Fruit fly (Drosophila melanogaster) whole organism, embryonic: ENCODE measurements around the gene Cralbp.
A peak's percentile ranks its signal among the peaks of the same experiment; 100 is the strongest.

Experiments
- CG10147 ChIP-seq: fragments of 200-800 bp; sonication (Bioruptor generic); optimal IDR thresholded peaks from 2 replicates; lab custom pipeline; 2019; ENCODE audit warnings: missing biosample characterization, mild to moderate bottlenecking, missing genetic modification characterization, moderate library complexity
- CG10462 ChIP-seq: fragments of 200-800 bp; sonication (Bioruptor generic); optimal IDR thresholded peaks from 2 replicates; lab custom pipeline; 2016; ENCODE audit warnings: missing biosample characterization, missing genetic modification characterization
- CG11085 ChIP-seq: fragments of 200-800 bp; sonication (Bioruptor generic); IDR thresholded peaks from 2 replicates; pipeline ENCODE4 v1.3.6; 2022; ENCODE audit warnings: missing biosample characterization, missing genetic modification characterization
- CG12071 ChIP-seq: fragments of 200-800 bp; sonication (Bioruptor generic); optimal IDR thresholded peaks from 3 replicates; lab custom pipeline; 2018; ENCODE audit warnings: missing biosample characterization, mild to moderate bottlenecking, missing genetic modification characterization
- CG12236 ChIP-seq: fragments of 200-800 bp; sonication (Bioruptor generic); optimal IDR thresholded peaks from 2 replicates; lab custom pipeline; 2016; ENCODE audit warnings: missing biosample characterization, missing genetic modification characterization
- CG1233 ChIP-seq: fragments of 200-800 bp; sonication (Bioruptor generic); optimal IDR thresholded peaks from 4 replicates; lab custom pipeline; 2018; ENCODE audit warnings: missing biosample characterization, mild to moderate bottlenecking, missing genetic modification characterization
- CG13624 ChIP-seq: fragments of 200-800 bp; sonication (Bioruptor generic); optimal IDR thresholded peaks from 2 replicates; lab custom pipeline; 2016; ENCODE audit warnings: missing biosample characterization, missing genetic modification characterization
- CG13894 ChIP-seq: fragments of 200-800 bp; sonication (Bioruptor generic); optimal IDR thresholded peaks from 3 replicates; lab custom pipeline; 2018; ENCODE audit warnings: missing biosample characterization, mild to moderate bottlenecking, missing genetic modification characterization, moderate library complexity
- CG15073 ChIP-seq: fragments of 200-800 bp; sonication (Bioruptor generic); optimal IDR thresholded peaks from 2 replicates; lab custom pipeline; 2016; ENCODE audit warnings: missing biosample characterization, missing genetic modification characterization
- CG16813 ChIP-seq: fragments of 200-800 bp; sonication (Bioruptor generic); IDR thresholded peaks from 3 replicates; pipeline ENCODE4 v1.3.6; 2022; ENCODE audit warnings: missing biosample characterization, missing genetic modification characterization; ENCODE audit not compliant: partially characterized antibody
- CG17829 ChIP-seq: fragments of 200-800 bp; optimal IDR thresholded peaks from 2 replicates; lab custom pipeline; 2019; ENCODE audit warnings: missing biosample characterization, mild to moderate bottlenecking, missing genetic modification characterization, moderate library complexity
- CG2678 ChIP-seq: fragments of 200-800 bp; sonication (Bioruptor generic); optimal IDR thresholded peaks from 3 replicates; lab custom pipeline; 2019; ENCODE audit warnings: missing biosample characterization, mild to moderate bottlenecking, missing genetic modification characterization, moderate library complexity
- CG32767 ChIP-seq: fragments of 200-800 bp; sonication (Bioruptor generic); IDR thresholded peaks from 2 replicates; pipeline ENCODE4 v1.3.6; 2022; ENCODE audit warnings: missing biosample characterization, missing genetic modification characterization
- CG4360 ChIP-seq: fragments of 200-800 bp; sonication (Bioruptor generic); IDR thresholded peaks from 2 replicates; pipeline ENCODE4 v1.3.6; 2022; ENCODE audit warnings: missing biosample characterization, missing genetic modification characterization
- CG6765 ChIP-seq: fragments of 200-800 bp; sonication (Bioruptor generic); optimal IDR thresholded peaks from 3 replicates; lab custom pipeline; 2017; ENCODE audit warnings: missing biosample characterization, mild to moderate bottlenecking, missing genetic modification characterization
- CG6791 ChIP-seq: fragments of 200-800 bp; sonication (Bioruptor generic); IDR thresholded peaks from 3 replicates; pipeline ENCODE4 v1.3.6; 2022; ENCODE audit warnings: missing biosample characterization, missing genetic modification characterization; ENCODE audit not compliant: partially characterized antibody
- CG7556 ChIP-seq: fragments of 200-800 bp; sonication (Bioruptor generic); optimal IDR thresholded peaks from 2 replicates; lab custom pipeline; 2017; ENCODE audit warnings: missing biosample characterization, mild to moderate bottlenecking, missing genetic modification characterization
- CG7963 ChIP-seq: fragments of 200-800 bp; sonication (Bioruptor generic); IDR thresholded peaks from 3 replicates; pipeline ENCODE4 v1.3.6; 2022; ENCODE audit warnings: missing biosample characterization, missing genetic modification characterization; ENCODE audit not compliant: partially characterized antibody
- CG8089 ChIP-seq: fragments of 200-800 bp; sonication (Bioruptor generic); optimal IDR thresholded peaks from 3 replicates; lab custom pipeline; 2016; ENCODE audit warnings: missing biosample characterization, missing genetic modification characterization
- CG8290 ChIP-seq, 3 experiments: fragments of 200-800 bp; sonication (Bioruptor generic); optimal IDR thresholded peaks; 2 replicates each; lab custom pipeline; 2016 to 2019; ENCODE audit warnings: missing biosample characterization in 3 of 3, missing genetic modification characterization in 3 of 3, mild to moderate bottlenecking in 2 of 3, moderate library complexity in 1 of 3
- CG9727 ChIP-seq: fragments of 200-800 bp; sonication (Bioruptor generic); optimal IDR thresholded peaks from 3 replicates; lab custom pipeline; 2017; ENCODE audit warnings: missing biosample characterization, mild to moderate bottlenecking, missing genetic modification characterization
- CoRest ChIP-seq: fragments of 200-800 bp; sonication (Bioruptor generic); optimal IDR thresholded peaks from 3 replicates; lab custom pipeline; 2018; ENCODE audit warnings: missing biosample characterization, mild to moderate bottlenecking, missing genetic modification characterization, moderate library complexity
- Dfd ChIP-seq, 2 experiments: fragments of >200 bp; optimal IDR thresholded peaks; 2 replicates each; lab custom pipeline; 2017; ENCODE audit warnings: missing biosample characterization in 2 of 2, missing genetic modification characterization in 2 of 2
- Fer3 ChIP-seq: fragments of 200-800 bp; sonication (Bioruptor generic); optimal IDR thresholded peaks from 2 replicates; lab custom pipeline; 2018; ENCODE audit warnings: missing biosample characterization, mild to moderate bottlenecking, missing genetic modification characterization, moderate library complexity
- Gug ChIP-seq: fragments of 200-800 bp; sonication (Bioruptor generic); IDR thresholded peaks from 4 replicates; pipeline ENCODE4 v1.3.6; 2022; ENCODE audit warnings: missing biosample characterization, missing genetic modification characterization
- MTF-1 ChIP-seq: fragments of 200-800 bp; sonication (Bioruptor generic); optimal IDR thresholded peaks from 2 replicates; lab custom pipeline; 2018; ENCODE audit warnings: missing biosample characterization, mild to moderate bottlenecking, missing genetic modification characterization, borderline replicate concordance
- Med ChIP-seq: fragments of 200-800 bp; sonication (Bioruptor generic); peaks from one replicate; lab custom pipeline; 2016; ENCODE audit warnings: missing biosample characterization, missing genetic modification characterization, mild to moderate bottlenecking, inconsistent platforms, moderate library complexity
- Myb ChIP-seq: fragments of 200-800 bp; sonication (Bioruptor generic); optimal IDR thresholded peaks from 2 replicates; lab custom pipeline; 2016; ENCODE audit warnings: missing biosample characterization, missing genetic modification characterization
- NK7.1 ChIP-seq: fragments of 200-800 bp; sonication (Bioruptor generic); optimal IDR thresholded peaks from 3 replicates; lab custom pipeline; 2016; ENCODE audit warnings: missing biosample characterization, missing genetic modification characterization
- Nf-YC ChIP-seq: fragments of 200-800 bp; optimal IDR thresholded peaks from 3 replicates; lab custom pipeline; 2019; ENCODE audit warnings: missing biosample characterization, mild to moderate bottlenecking, missing genetic modification characterization, moderate library complexity
- Optix ChIP-seq: fragments of 200-800 bp; sonication (Bioruptor generic); IDR thresholded peaks from 3 replicates; pipeline ENCODE4 v1.3.6; 2022; ENCODE audit warnings: missing biosample characterization, missing genetic modification characterization
- Sin3A ChIP-seq: fragments of >200 bp; optimal IDR thresholded peaks from 2 replicates; lab custom pipeline; 2018
- Sox100B ChIP-seq: fragments of 200-800 bp; sonication (Bioruptor generic); optimal IDR thresholded peaks from 3 replicates; lab custom pipeline; 2018; ENCODE audit warnings: missing biosample characterization, mild to moderate bottlenecking, missing genetic modification characterization
- Ssrp ChIP-seq: fragments of 200-800 bp; sonication (Bioruptor generic); optimal IDR thresholded peaks from 2 replicates; lab custom pipeline; 2018; ENCODE audit warnings: missing biosample characterization, mild to moderate bottlenecking, missing genetic modification characterization, moderate library complexity
- TFAM ChIP-seq: fragments of 200-800 bp; sonication (Bioruptor generic); optimal IDR thresholded peaks from 2 replicates; lab custom pipeline; 2017; ENCODE audit warnings: missing biosample characterization, missing genetic modification characterization, inconsistent platforms
- ap ChIP-seq: fragments of 200-800 bp; sonication (Bioruptor generic); IDR thresholded peaks from 2 replicates; pipeline ENCODE4 v1.3.6; 2022; ENCODE audit warnings: missing biosample characterization, missing genetic modification characterization
- btn ChIP-seq: fragments of 200-800 bp; sonication (Bioruptor generic); optimal IDR thresholded peaks from 2 replicates; lab custom pipeline; 2016; ENCODE audit warnings: missing biosample characterization, missing genetic modification characterization
- chm ChIP-seq: fragments of 200-800 bp; sonication (Bioruptor generic); IDR thresholded peaks from 2 replicates; pipeline ENCODE4 v1.3.6; 2022; ENCODE audit warnings: missing biosample characterization, missing genetic modification characterization
- cwo ChIP-seq: fragments of 200-800 bp; sonication (Bioruptor generic); optimal IDR thresholded peaks from 3 replicates; lab custom pipeline; 2017; ENCODE audit warnings: missing biosample characterization, missing genetic modification characterization, mild to moderate bottlenecking, moderate library complexity, missing genetic modification reagents
- dpn ChIP-seq, 2 experiments: fragments of 200-800 bp; sonication (Bioruptor generic); optimal IDR thresholded peaks; 3 replicates each; lab custom pipeline; 2016; ENCODE audit warnings: missing biosample characterization in 2 of 2, missing genetic modification characterization in 2 of 2
- grau ChIP-seq: fragments of 200-800 bp; optimal IDR thresholded peaks from 3 replicates; lab custom pipeline; 2019; ENCODE audit warnings: missing biosample characterization, mild to moderate bottlenecking, missing genetic modification characterization, moderate library complexity
- onecut ChIP-seq: fragments of 200-800 bp; sonication (Bioruptor generic); IDR thresholded peaks from 2 replicates; pipeline ENCODE4 v1.3.6; 2022; ENCODE audit warnings: missing biosample characterization, missing genetic modification characterization
- pfk ChIP-seq: fragments of 200-800 bp; sonication (Bioruptor generic); optimal IDR thresholded peaks from 2 replicates; lab custom pipeline; 2018; ENCODE audit warnings: missing biosample characterization, mild to moderate bottlenecking, missing genetic modification characterization, moderate library complexity
- phol ChIP-seq: fragments of 200-800 bp; sonication (Bioruptor generic); optimal IDR thresholded peaks from 3 replicates; lab custom pipeline; 2018; ENCODE audit warnings: missing biosample characterization, mild to moderate bottlenecking, missing genetic modification characterization, moderate library complexity
- pita ChIP-seq: fragments of 200-800 bp; sonication (Bioruptor generic); optimal IDR thresholded peaks from 2 replicates; lab custom pipeline; 2017; ENCODE audit warnings: missing biosample characterization, mild to moderate bottlenecking, missing genetic modification characterization
- sd ChIP-seq: fragments of 200-800 bp; sonication (Bioruptor generic); optimal IDR thresholded peaks from 3 replicates; lab custom pipeline; 2018; ENCODE audit warnings: missing biosample characterization, mild to moderate bottlenecking, missing genetic modification characterization, moderate library complexity
- sqz ChIP-seq: fragments of 200-800 bp; sonication (Bioruptor generic); optimal IDR thresholded peaks from 3 replicates; lab custom pipeline; 2018; ENCODE audit warnings: missing biosample characterization, mild to moderate bottlenecking, missing genetic modification characterization
- stc ChIP-seq: fragments of 200-800 bp; sonication (Bioruptor generic); IDR thresholded peaks from 2 replicates; pipeline ENCODE4 v1.3.6; 2022; ENCODE audit warnings: missing biosample characterization, missing genetic modification characterization
- unpg ChIP-seq: fragments of 200-800 bp; sonication (Bioruptor generic); optimal IDR thresholded peaks from 3 replicates; lab custom pipeline; 2018; ENCODE audit warnings: missing biosample characterization, mild to moderate bottlenecking, missing genetic modification characterization, moderate library complexity
- zen ChIP-seq: fragments of 200-800 bp; sonication (Bioruptor generic); optimal IDR thresholded peaks from 3 replicates; lab custom pipeline; 2018; ENCODE audit warnings: missing biosample characterization, mild to moderate bottlenecking, missing genetic modification characterization, moderate library complexity
- zfh1 ChIP-seq: fragments of 200-800 bp; sonication (Bioruptor generic); IDR thresholded peaks from 3 replicates; pipeline ENCODE4 v1.3.6; 2022; ENCODE audit warnings: missing biosample characterization, missing genetic modification characterization

The Cralbp gene

dm6 chr3L:5834245-5834644, 47.7 kb upstream of the Cralbp start (continued):
- TF ChIP-seq TFAM (GFP tag; lab: Kevin White, UChicago) (no peak), phol (tag; lab: Kevin White, UChicago) (peak; percentile 3), CG16813 (GFP tag; lab: Robert Waterston, UW) (no peak), CG17829 (tag; lab: Kevin White, UChicago) (no peak), pita (no peak), Nf-YC (tag; lab: Kevin White, UChicago) (no peak), grau (tag; lab: Kevin White, UChicago) (no peak), cwo (no peak), btn (GFP tag; lab: Kevin White, UChicago) (no peak), onecut (GFP tag; lab: Robert Waterston, UW) (no peak), CG6791 (GFP tag; lab: Robert Waterston, UW) (no peak), Ssrp (tag; lab: Kevin White, UChicago) (peak; percentile 3), dpn (GFP tag; optimal IDR thresholded peaks at IDR 0.05; lab: Kevin White, UChicago) (peak in 1 of 2 experiments; percentile 33), CG12071 (GFP tag; lab: Kevin White, UChicago) (no peak), CG15073 (no peak), chm (GFP tag; lab: Robert Waterston, UW) (0 out of 2 replicates have a peak, but pooled peaks have one; percentile 20), Sox100B (GFP tag; lab: Kevin White, UChicago) (no peak), Fer3 (tag; lab: Kevin White, UChicago) (no peak), CG4360 (no peak), CG7556 (GFP tag; lab: Kevin White, UChicago) (no peak), stc (no peak), CG13894 (tag; lab: Kevin White, UChicago) (no peak), zen (tag; lab: Kevin White, UChicago) (no peak), CG9727 (GFP tag; lab: Kevin White, UChicago) (no peak), sd (no peak), Myb (GFP tag; lab: Kevin White, UChicago) (no peak), CG6765 (GFP tag; lab: Kevin White, UChicago) (no peak), MTF-1 (GFP tag; lab: Kevin White, UChicago) (no peak), CG32767 (GFP tag; lab: Robert Waterston, UW) (no peak), sqz (GFP tag; lab: Kevin White, UChicago) (no peak), NK7.1 (GFP tag; lab: Kevin White, UChicago) (no peak), unpg (peak; percentile 14), CG8089 (GFP tag; lab: Kevin White, UChicago) (no peak), CG10147 (GFP tag; lab: Kevin White, UChicago) (no peak), Optix (GFP tag; lab: Robert Waterston, UW) (no peak), Dfd (GFP tag; optimal IDR thresholded peaks at IDR 0.05; lab: Kevin White, UChicago) (no peak), Gug (GFP tag; lab: Robert Waterston, UW) (0 out of 4 replicates have a peak, but pooled peaks have one; percentile 28), Med (peak; percentile 70), ap (GFP tag; lab: Robert Waterston, UW) (no peak), CG7963 (GFP tag; lab: Robert Waterston, UW) (no peak), CG11085 (GFP tag; lab: Robert Waterston, UW) (no peak), CG8290 (GFP tag; optimal IDR thresholded peaks at IDR 0.05; lab: Kevin White, UChicago) (no peak), CG8290 (tag; optimal IDR thresholded peaks at IDR 0.05; lab: Kevin White, UChicago) (no peak), zfh1 (GFP tag; lab: Robert Waterston, UW) (0 out of 3 replicates have a peak, but pooled peaks have one; percentile 25), CG1233 (GFP tag; lab: Kevin White, UChicago) (no peak), pfk (GFP tag; lab: Kevin White, UChicago) (no peak), CG12236 (no peak), CoRest (tag; lab: Kevin White, UChicago) (no peak), CG2678 (tag; lab: Kevin White, UChicago) (no peak), Sin3A (lab: Kevin White, UChicago) (no peak), CG13624 (GFP tag; lab: Kevin White, UChicago) (no peak), CG10462 (GFP tag; lab: Kevin White, UChicago) (no peak)
